Worm (Caenorhabditis elegans) whole organism, early embryonic: ENCODE results near the gene tmem-120.

Source experiments
- B0310.2 ChIP-seq: sonication (generic microtip); optimal IDR thresholded peaks from 2 replicates; lab custom pipeline; 2016; ENCODE audit warnings: mild to moderate bottlenecking, missing genetic modification characterization, missing compliant biosample characterization
- F13C5.2 ChIP-seq: sonication (generic microtip); optimal IDR thresholded peaks from 2 replicates; lab custom pipeline; 2017; ENCODE audit warnings: mild to moderate bottlenecking, missing genetic modification characterization, inconsistent platforms, missing compliant biosample characterization
- aly-1 ChIP-seq: sonication (generic microtip); optimal IDR thresholded peaks from 2 replicates; lab custom pipeline; 2016; ENCODE audit warnings: missing genetic modification characterization, missing compliant biosample characterization
- ama-1 ChIP-seq: fragments of 150-350 bp; optimal IDR thresholded peaks from 2 replicates; lab custom pipeline; 2014
- ceh-13 ChIP-seq: fragments of 200-800 bp; sonication (Bioruptor generic); optimal IDR thresholded peaks from 2 replicates; lab custom pipeline; 2018; ENCODE audit warnings: mild to moderate bottlenecking, missing genetic modification characterization, missing compliant biosample characterization
- ceh-36 ChIP-seq: sonication (generic microtip); optimal IDR thresholded peaks from 2 replicates; lab custom pipeline; 2016; ENCODE audit warnings: missing genetic modification characterization, inconsistent platforms, missing compliant biosample characterization
- ets-7 ChIP-seq: sonication (generic microtip); optimal IDR thresholded peaks from 2 replicates; lab custom pipeline; 2016; ENCODE audit warnings: missing genotype, missing genetic modification characterization, missing compliant biosample characterization
- flt-1 ChIP-seq: fragments of 200-800 bp; sonication (Bioruptor generic); IDR thresholded peaks from 2 replicates; pipeline ENCODE4 v1.3.6; 2022; ENCODE audit warnings: missing genetic modification characterization, missing compliant biosample characterization
- hmbx-1 ChIP-seq: sonication (generic microtip); optimal IDR thresholded peaks from 2 replicates; lab custom pipeline; 2016; ENCODE audit warnings: mild to moderate bottlenecking, missing genetic modification characterization, missing compliant biosample characterization
- hmg-4 ChIP-seq: fragments of 200-800 bp; sonication (Bioruptor generic); optimal IDR thresholded peaks from 2 replicates; lab custom pipeline; 2018; ENCODE audit warnings: mild to moderate bottlenecking, missing genetic modification characterization, missing compliant biosample characterization
- hnd-1 ChIP-seq: sonication (generic microtip); optimal IDR thresholded peaks from 2 replicates; lab custom pipeline; 2016; ENCODE audit warnings: missing genetic modification characterization, missing compliant biosample characterization
- pes-1 ChIP-seq: fragments of 200-800 bp; sonication (Bioruptor generic); IDR thresholded peaks from 2 replicates; pipeline ENCODE4 v1.3.6; 2022; ENCODE audit warnings: missing genetic modification reagents, missing genetic modification characterization, missing compliant biosample characterization
- scrt-1 ChIP-seq: fragments of 200-800 bp; sonication (Bioruptor generic); IDR thresholded peaks from 2 replicates; pipeline ENCODE4 v1.3.6; 2022; ENCODE audit warnings: missing genetic modification characterization, missing compliant biosample characterization
- sea-1 ChIP-seq: fragments of 200-800 bp; sonication (Bioruptor generic); conservative IDR thresholded peaks from 2 replicates; pipeline ENCODE4 v1.3.6; 2022; ENCODE audit warnings: missing genetic modification characterization, missing compliant biosample characterization
- tbx-11 ChIP-seq: fragments of 200-800 bp; sonication (Bioruptor generic); IDR thresholded peaks from 2 replicates; pipeline ENCODE4 v1.3.6; 2022; ENCODE audit warnings: missing genetic modification characterization, missing compliant biosample characterization
- tbx-37 ChIP-seq: fragments of 200-800 bp; sonication (Bioruptor generic); conservative IDR thresholded peaks from 2 replicates; pipeline ENCODE4 v1.3.6; 2022; ENCODE audit warnings: missing genetic modification reagents, missing genetic modification characterization, missing compliant biosample characterization
- tra-4 ChIP-seq: sonication (generic microtip); optimal IDR thresholded peaks from 2 replicates; lab custom pipeline; 2017; ENCODE audit warnings: missing genetic modification characterization, missing compliant biosample characterization

Gene tmem-120

DNA sequence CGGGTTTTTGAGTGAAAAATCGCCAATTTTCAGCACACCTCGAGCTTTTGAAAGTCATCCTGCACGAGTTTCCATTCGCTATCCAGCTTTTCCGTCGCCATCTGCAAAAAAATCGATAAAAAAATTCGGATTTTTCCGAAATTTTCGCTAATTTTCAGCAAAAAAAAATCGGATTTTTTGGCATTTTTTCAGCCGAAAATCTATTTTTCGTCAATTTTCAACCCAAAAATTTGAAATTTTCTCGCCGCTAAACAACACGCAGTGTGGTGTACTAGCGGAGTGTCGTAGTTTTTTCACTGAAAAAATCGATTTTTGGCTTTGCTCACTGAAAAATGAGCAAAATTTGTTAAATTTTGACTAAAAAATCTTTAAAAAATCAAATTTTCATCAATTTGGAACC, at the start of gene tmem-120:
TSS of gene tmem-120 (minus strand) at position 101 of the 400 bp plus-strand sequence.
- TF ChIP-seq B0310.2 = no peak
- TF ChIP-seq ceh-13 (GFP tag; lab: Kevin White, UChicago) = no peak
- TF ChIP-seq pes-1 (GFP tag; lab: Robert Waterston, UW) = no peak
- no peak for TF ChIP-seq ets-7
- no peak for TF ChIP-seq sea-1
- no peak for TF ChIP-seq flt-1
- TF ChIP-seq tra-4 (tag; lab: Kevin White, UChicago) = no peak
- TF ChIP-seq ceh-36 = no peak
- no peak for TF ChIP-seq ama-1 (lab: Kevin White, UChicago)
- no peak for TF ChIP-seq aly-1 (tag; lab: Kevin White, UChicago)
- TF ChIP-seq F13C5.2 (tag; lab: Kevin White, UChicago) = no peak
- no peak for TF ChIP-seq tbx-37 (GFP tag; lab: Robert Waterston, UW)
- no peak for TF ChIP-seq tbx-11 (GFP tag; lab: Robert Waterston, UW)
- TF ChIP-seq hmg-4 (GFP tag; lab: Kevin White, UChicago) = no peak
- no peak for TF ChIP-seq hnd-1 (tag; lab: Kevin White, UChicago)
- no peak for TF ChIP-seq scrt-1 (GFP tag; lab: Robert Waterston, UW)
- no peak for TF ChIP-seq hmbx-1 (tag; lab: Kevin White, UChicago)

DNA sequence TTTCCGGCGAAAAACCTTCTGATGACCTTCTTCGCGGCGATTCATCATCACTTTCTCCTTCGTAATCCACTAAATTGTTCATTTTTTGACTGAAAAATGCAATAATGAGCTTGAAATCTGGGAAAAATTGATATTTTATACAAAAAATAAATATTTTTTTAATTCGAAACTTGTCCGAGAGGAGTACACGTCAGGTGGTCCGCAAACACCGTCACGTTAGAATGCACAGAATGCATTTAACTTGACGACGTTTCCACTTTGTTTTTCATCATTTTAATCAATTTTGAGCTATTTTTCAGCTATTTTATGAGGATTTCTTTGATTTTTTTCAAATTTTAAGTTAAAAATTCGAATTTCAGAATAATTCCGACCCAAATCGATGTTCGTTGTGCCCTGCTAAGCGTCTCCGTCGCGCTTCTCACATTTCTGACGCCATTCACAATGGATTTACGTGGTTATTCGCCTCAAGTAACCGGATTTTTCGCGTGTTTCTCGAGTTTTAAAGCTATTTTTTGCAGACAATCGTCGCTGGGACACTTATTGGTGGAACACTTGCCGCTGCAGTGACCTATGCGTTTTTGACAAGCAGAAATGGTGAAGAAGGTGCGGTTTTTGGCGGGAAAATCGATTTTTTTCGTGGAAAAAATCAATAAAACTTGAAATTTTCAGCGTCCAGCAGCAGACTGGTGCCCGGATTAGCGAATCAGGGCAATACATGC, 40.8 kb upstream of the tmem-120 start, which contains the start of the genes eelo-1 and Y67D2.2:
TSS of gene eelo-1 (minus strand) at position 89 of the 719 bp plus-strand sequence.
TSS of gene Y67D2.2 (plus strand) at position 360 of the 719 bp plus-strand sequence.
- TF ChIP-seq aly-1 (tag; lab: Kevin White, UChicago) = no peak
- no peak for TF ChIP-seq scrt-1 (GFP tag; lab: Robert Waterston, UW)
- TF ChIP-seq tbx-37 (GFP tag; lab: Robert Waterston, UW) = no peak
- no peak for TF ChIP-seq ama-1 (lab: Kevin White, UChicago)
- TF ChIP-seq hmg-4 (GFP tag; lab: Kevin White, UChicago) = no peak
- no peak for TF ChIP-seq hnd-1 (tag; lab: Kevin White, UChicago)
- no peak for TF ChIP-seq ceh-36

DNA sequence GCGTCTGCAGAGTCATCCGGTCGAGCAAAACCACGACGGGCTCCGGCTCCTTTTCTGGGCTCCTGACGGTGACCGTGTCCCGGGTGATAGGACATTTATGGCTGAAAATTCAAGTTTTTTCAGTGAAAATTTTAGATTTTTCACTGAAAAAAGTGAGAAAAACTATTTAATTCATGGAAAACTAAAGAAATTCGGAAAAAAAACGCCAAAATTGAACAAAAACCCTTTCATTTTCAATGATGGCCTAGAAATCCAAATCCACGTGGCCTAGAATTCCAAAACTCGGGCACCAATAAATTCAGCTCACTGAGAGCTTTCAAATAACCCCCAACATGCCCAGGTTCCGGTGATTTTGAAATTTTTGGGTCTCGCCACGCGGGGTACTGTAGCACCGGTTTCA, 36.6 kb upstream of the tmem-120 start, which contains the start of gene ddx-35:
TSS of gene ddx-35 (minus strand) at position 101 of the 400 bp plus-strand sequence.
- TF ChIP-seq pes-1 (GFP tag; lab: Robert Waterston, UW) = no peak
- TF ChIP-seq hnd-1 (tag; lab: Kevin White, UChicago) = no peak

DNA sequence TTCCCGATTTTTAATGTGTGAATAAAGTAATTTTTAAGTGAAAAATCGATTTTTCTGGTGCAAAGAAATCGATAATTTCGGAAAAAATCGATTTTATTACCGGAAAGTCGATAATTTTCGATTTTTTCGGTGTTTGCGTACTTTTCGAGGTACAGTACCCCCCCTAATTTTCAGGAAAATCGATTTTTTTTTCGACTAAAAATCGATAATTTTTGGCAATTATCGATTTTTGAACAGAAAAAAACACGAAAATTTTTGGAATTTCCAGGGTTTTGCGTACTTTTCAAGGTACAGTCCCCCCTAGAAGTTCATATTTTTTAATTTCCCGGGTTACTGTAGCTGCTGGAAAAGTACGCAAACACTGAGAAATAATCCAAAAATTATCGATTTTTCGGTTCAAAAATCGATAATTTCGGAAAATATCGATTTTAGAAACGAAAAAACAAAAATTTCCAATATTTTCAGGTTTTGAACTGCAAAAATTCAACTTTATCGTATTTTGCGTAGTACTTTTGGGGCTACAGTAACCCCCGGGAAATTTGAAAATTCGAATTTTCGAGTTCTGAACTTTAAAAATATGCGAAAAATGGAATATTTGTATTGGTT, 25.7 kb upstream of the tmem-120 start:
- TF ChIP-seq aly-1 (tag; lab: Kevin White, UChicago) (no peak), sea-1 (no peak), B0310.2 (no peak), tra-4 (tag; lab: Kevin White, UChicago) (no peak), tbx-37 (GFP tag; lab: Robert Waterston, UW) (no peak), ceh-13 (GFP tag; lab: Kevin White, UChicago) (no peak), hmbx-1 (tag; lab: Kevin White, UChicago) (no peak), scrt-1 (GFP tag; lab: Robert Waterston, UW) (no peak), ama-1 (lab: Kevin White, UChicago) (no peak), hmg-4 (GFP tag; lab: Kevin White, UChicago) (no peak)

DNA sequence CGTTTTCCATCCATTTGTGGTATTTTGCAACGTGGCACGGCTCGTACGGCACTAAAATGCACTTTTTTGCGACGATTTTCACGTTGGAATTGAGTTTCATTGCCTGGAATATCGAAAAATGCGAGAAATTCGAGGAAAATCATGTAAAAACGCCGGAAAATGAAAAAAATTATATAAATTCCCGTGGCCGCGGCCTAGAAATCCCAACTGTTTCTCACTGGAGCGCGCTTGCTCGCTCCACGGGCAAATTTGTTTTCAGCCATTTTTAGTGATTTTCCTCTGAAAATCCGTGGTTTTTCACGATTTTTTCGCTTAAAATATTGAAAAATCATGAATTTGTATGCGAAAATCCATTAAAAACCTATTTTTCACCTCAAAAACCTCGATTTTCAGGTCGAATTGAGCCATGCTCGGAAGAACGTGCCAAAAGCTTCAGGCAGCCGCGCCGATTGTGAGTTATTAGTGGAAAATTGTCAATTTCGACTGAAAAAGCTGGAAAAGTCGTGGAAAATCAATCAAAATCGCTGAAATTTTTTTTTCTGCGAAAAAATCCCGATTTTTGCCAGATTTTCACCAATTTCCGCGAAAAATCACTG, 22.4 kb upstream of the tmem-120 start, which contains the start of the genes Y67D2.5 and cisd-3.2:
TSS of gene Y67D2.5 (minus strand) at position 145 of the 596 bp plus-strand sequence.
TSS of gene cisd-3.2 (plus strand) at position 394 of the 596 bp plus-strand sequence.
- TF ChIP-seq tbx-37 (GFP tag; lab: Robert Waterston, UW) (peak; percentile 44; the same call in 1 of the 2 replicates), pes-1 (GFP tag; lab: Robert Waterston, UW) (no peak), scrt-1 (GFP tag; lab: Robert Waterston, UW) (no peak)

DNA sequence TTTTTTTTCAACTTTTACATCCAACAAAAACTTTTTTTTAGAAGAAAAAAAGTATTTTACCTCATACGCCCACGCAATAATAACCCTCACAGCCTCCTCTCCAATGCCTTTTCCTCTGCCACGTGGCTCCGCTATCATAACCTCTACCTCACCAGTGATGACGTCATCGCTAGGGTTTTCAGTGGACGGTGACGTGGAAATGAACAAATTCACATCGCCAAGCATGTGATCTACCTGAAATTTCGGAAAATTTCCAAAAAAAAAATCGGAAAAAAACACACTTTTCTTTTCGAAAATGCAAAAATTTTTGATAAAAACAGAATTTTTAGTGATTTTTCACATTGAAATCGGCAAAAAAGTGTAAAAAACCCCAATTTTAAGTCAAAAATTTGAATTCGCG, 21.6 kb upstream of the tmem-120 start:
- no peak for TF ChIP-seq tra-4 (tag; lab: Kevin White, UChicago)

DNA sequence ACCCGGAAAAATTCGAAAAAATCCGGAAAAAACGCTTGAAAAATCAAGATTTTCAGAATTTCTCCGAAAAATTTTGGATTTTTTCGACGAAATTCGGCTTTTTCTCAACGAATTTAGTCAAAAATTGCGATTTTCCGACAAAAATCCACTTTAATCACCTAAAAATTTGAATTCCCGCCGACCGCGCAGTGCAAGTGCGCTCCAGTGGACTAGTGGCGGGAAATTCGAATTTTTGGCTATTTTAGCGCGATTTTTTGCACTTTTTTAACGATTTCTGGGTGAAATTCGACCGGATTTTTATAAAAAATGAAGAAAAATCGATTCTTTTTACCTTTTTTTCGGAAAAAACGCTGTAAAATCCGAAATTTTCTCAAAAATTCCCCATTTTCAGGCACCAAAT, 16.6 kb upstream of the tmem-120 start:
- TF ChIP-seq F13C5.2 (tag; lab: Kevin White, UChicago) (no peak), scrt-1 (GFP tag; lab: Robert Waterston, UW) (no peak)

DNA sequence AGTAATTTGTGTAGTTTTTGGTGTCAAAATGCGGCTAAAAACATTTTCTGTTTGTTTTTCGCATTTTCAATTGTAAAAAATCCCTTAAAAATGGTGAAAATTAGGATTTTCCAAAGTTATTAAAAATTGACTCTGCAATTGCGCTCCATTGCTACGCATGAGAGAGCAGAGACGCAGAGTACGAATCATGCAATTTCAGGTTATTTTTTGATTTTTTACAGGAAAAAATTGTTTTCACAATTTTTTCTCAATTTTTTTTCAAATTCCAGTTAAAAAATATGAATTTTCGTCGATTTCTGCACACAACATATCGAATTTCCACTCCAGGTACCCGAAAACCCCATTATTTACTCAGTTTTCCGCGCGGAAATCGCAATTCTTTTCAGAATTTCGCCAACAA, 15.8 kb upstream of the tmem-120 start, which contains the start of gene mtg-1:
TSS of gene mtg-1 (plus strand) at position 160 of the 400 bp plus-strand sequence.
- TF ChIP-seq hmg-4 (GFP tag; lab: Kevin White, UChicago) (no peak), F13C5.2 (tag; lab: Kevin White, UChicago) (no peak), aly-1 (tag; lab: Kevin White, UChicago) (no peak), ets-7 (no peak), ama-1 (lab: Kevin White, UChicago) (no peak), sea-1 (no peak), tbx-11 (GFP tag; lab: Robert Waterston, UW) (no peak), B0310.2 (no peak)
